Fruit fly (Drosophila melanogaster): Measurements from ENCODE around the gene hng3.

The hng3 gene

DNA sequence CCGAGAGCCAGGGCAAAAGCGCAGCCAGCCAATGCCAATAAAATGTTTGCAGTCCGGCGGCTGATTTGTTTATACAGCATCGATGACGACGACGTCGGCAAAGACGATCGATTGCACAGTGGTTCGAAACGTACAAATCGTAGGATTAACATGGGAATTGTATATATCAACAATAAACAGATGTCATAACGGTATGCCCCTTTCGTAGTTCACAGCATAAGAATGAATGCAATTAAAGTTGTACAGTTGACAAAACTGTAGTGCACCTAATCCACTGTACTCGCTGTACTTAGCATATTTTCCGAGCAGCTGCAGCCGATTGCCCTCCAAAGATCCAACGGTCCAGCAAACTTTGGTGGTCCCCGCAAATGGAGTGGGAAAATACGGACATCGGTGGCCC, 16.1 kb upstream of the hng3 start (continued):
- TF ChIP-seq Scr (GFP tag; IDR thresholded peaks at IDR 0.05; ENCODE audit: partially characterized antibody) (no peak), Sry-β (GFP tag; optimal IDR thresholded peaks at IDR 0.05) (no peak), CG14965 (GFP tag; optimal IDR thresholded peaks at IDR 0.05; ENCODE audit: borderline replicate concordance) (no peak), CG7786 (GFP tag; optimal IDR thresholded peaks at IDR 0.05) (peak; percentile 20), dmrt11E (tag; optimal IDR thresholded peaks at IDR 0.05) (peak; percentile 52), MBD-R2 (GFP tag; IDR thresholded peaks at IDR 0.05) (no peak), CG10654 (GFP tag; optimal IDR thresholded peaks at IDR 0.05) (peak; percentile 47), ftz-f1 (GFP tag; optimal IDR thresholded peaks at IDR 0.05) (no peak), lola (GFP tag; optimal IDR thresholded peaks at IDR 0.05) (peak in 1 of 3 experiments; percentile 37), CG10543 (GFP tag; optimal IDR thresholded peaks at IDR 0.05) (no peak), bcd (GFP tag; optimal IDR thresholded peaks at IDR 0.05) (peak; percentile 59), sc (optimal IDR thresholded peaks at IDR 0.05) (no peak), sc (GFP tag; optimal IDR thresholded peaks at IDR 0.05) (peak; percentile 32), CG12299 (tag; optimal IDR thresholded peaks at IDR 0.05) (no peak), ssp (GFP tag; IDR thresholded peaks at IDR 0.05) (peak; percentile 59), tgo (GFP tag; IDR thresholded peaks at IDR 0.05) (peak; percentile 67; the same call in 2 of the 3 replicates), CG10209 (GFP tag; optimal IDR thresholded peaks at IDR 0.05) (peak; percentile 67), CG18262 (tag; optimal IDR thresholded peaks at IDR 0.05) (peak; percentile 72), CG3847 (GFP tag; IDR thresholded peaks at IDR 0.05) (peak; percentile 31; the same call in 1 of the 2 replicates), Spps (tag; optimal IDR thresholded peaks at IDR 0.05) (peak; percentile 28), CG15269 (tag; optimal IDR thresholded peaks at IDR 0.05) (peak; percentile 68), twi (tag; optimal IDR thresholded peaks at IDR 0.05) (no peak), CG32532 (GFP tag; IDR thresholded peaks at IDR 0.05) (no peak), CG31365 (tag; optimal IDR thresholded peaks at IDR 0.05) (peak; percentile 38), nom (GFP tag; optimal IDR thresholded peaks at IDR 0.05) (no peak), inv (GFP tag; IDR thresholded peaks at IDR 0.05; ENCODE audit: partially characterized antibody) (no peak), Mes4 (GFP tag; optimal IDR thresholded peaks at IDR 0.05) (peak; percentile 59), Optix (GFP tag; IDR thresholded peaks at IDR 0.05) (peak; percentile 81), cato (GFP tag; optimal IDR thresholded peaks at IDR 0.05; ENCODE audit: borderline replicate concordance) (peak; percentile 35), fu2 (GFP tag; optimal IDR thresholded peaks at IDR 0.05) (no peak), org-1 (GFP tag; optimal IDR thresholded peaks at IDR 0.05) (peak; percentile 58), pum (GFP tag; optimal IDR thresholded peaks at IDR 0.05) (peak; percentile 52), Side (GFP tag; optimal IDR thresholded peaks at IDR 0.05) (peak; percentile 32), row (GFP tag; IDR thresholded peaks at IDR 0.05) (peak; percentile 61; the same call in 2 of the 3 replicates), Nf-YA (GFP tag; IDR thresholded peaks at IDR 0.05) (0 out of 2 replicates have a peak, but pooled peaks have one; percentile 21), Gsc (GFP tag; IDR thresholded peaks at IDR 0.05) (peak; percentile 46; the same call in 1 of the 2 replicates), CG14441 (GFP tag; IDR thresholded peaks at IDR 0.05) (peak; percentile 64), CG10321 (GFP tag; IDR thresholded peaks at IDR 0.05) (no peak), CG11093 (GFP tag; IDR thresholded peaks at IDR 0.05) (peak; percentile 45; the same call in 1 of the 3 replicates), her (GFP tag; optimal IDR thresholded peaks at IDR 0.05) (no peak), CG8281 (tag; optimal IDR thresholded peaks at IDR 0.05) (peak; percentile 36), tio (GFP tag; optimal IDR thresholded peaks at IDR 0.05) (peak; percentile 29), CG17385 (GFP tag; optimal IDR thresholded peaks at IDR 0.05) (peak; percentile 45), Tbp (GFP tag; optimal IDR thresholded peaks at IDR 0.05) (no peak), CG34376 (GFP tag; optimal IDR thresholded peaks at IDR 0.05) (no peak), CG2116 (GFP tag; optimal IDR thresholded peaks at IDR 0.05) (no peak), ab (GFP tag; optimal IDR thresholded peaks at IDR 0.05) (peak; percentile 18), CTCF (GFP tag; optimal IDR thresholded peaks at IDR 0.05) (peak; percentile 29), eyg (GFP tag; optimal IDR thresholded peaks at IDR 0.05) (peak; percentile 32), jing (GFP tag; optimal IDR thresholded peaks at IDR 0.05) (peak; percentile 75), CG17568 (GFP tag; optimal IDR thresholded peaks at IDR 0.05) (no peak), Fer1 (GFP tag; optimal IDR thresholded peaks at IDR 0.05) (peak; percentile 57)

Data from whole organism, embryonic.